Fruit fly (Drosophila melanogaster): ENCODE data around the gene TwdlZ.

dm6 chrX:16774201-16775061, 36.5 kb downstream of the TwdlZ start:
- TF ChIP-seq Hsf (GFP tag; optimal IDR thresholded peaks at IDR 0.05) (no peak), br (optimal IDR thresholded peaks at IDR 0.05) (no peak), CG10274 (GFP tag; optimal IDR thresholded peaks at IDR 0.05) (no peak), CG18262 (tag; optimal IDR thresholded peaks at IDR 0.05) (no peak), ewg (GFP tag; optimal IDR thresholded peaks at IDR 0.05) (no peak), gsb-n (tag; optimal IDR thresholded peaks at IDR 0.05) (no peak), Atf3 (GFP tag; optimal IDR thresholded peaks at IDR 0.05) (no peak), Atf6 (GFP tag; IDR thresholded peaks at IDR 0.05) (no peak), Lpt (GFP tag; optimal IDR thresholded peaks at IDR 0.05) (no peak), CG30020 (tag; optimal IDR thresholded peaks at IDR 0.05) (no peak)

All from whole organism, embryonic.